Worm (Caenorhabditis elegans): ENCODE data around the gene gst-3.

- TF ChIP-seq lin-1 (GFP tag; IDR thresholded peaks at IDR 0.05) (no peak), unc-62 (GFP tag; optimal IDR thresholded peaks at IDR 0.05 in 1 of 2) (no peak), unc-62 (tag; optimal IDR thresholded peaks at IDR 0.05) (no peak), dpl-1 (GFP tag; optimal IDR thresholded peaks at IDR 0.05) (peak; percentile 55), vab-7 (GFP tag; IDR thresholded peaks at IDR 0.05) (no peak), pha-4 (GFP tag; IDR thresholded peaks at IDR 0.05) (no peak), pha-4 (tag; optimal IDR thresholded peaks at IDR 0.05) (no peak), nhr-28 (tag; optimal IDR thresholded peaks at IDR 0.05) (peak; percentile 28), nhr-42 (GFP tag; IDR thresholded peaks at IDR 0.05) (no peak), lin-15B (tag; optimal IDR thresholded peaks at IDR 0.05) (no peak), dmd-8 (GFP tag; IDR thresholded peaks at IDR 0.05) (no peak), nhr-77 (tag; optimal IDR thresholded peaks at IDR 0.05) (no peak), ceh-82 (tag; optimal IDR thresholded peaks at IDR 0.05) (no peak), skn-1 (tag; optimal IDR thresholded peaks at IDR 0.05) (no peak), hlh-30 (tag; optimal IDR thresholded peaks at IDR 0.05; ENCODE audit: insufficient read depth) (peak; percentile 80)
Observed at ce11 chrIV:10151439-10151997, 11.5 kb upstream of the gst-3 start, which contains the start of gene copg-1.

All from whole organism, L4 larva.